Worm (Caenorhabditis elegans) whole organism, L4/young adult: ENCODE data around the gene cest-4.

Source experiments
- W03F9.2 ChIP-seq: fragments of 150-350 bp; optimal IDR thresholded peaks from 2 replicates; lab custom pipeline; 2014; ENCODE audit warnings: missing biosample characterization, missing genetic modification characterization
- him-1 ChIP-seq: sonication (generic microtip); optimal IDR thresholded peaks from 2 replicates; lab custom pipeline; 2016; ENCODE audit warnings: missing genotype, missing genetic modification reagents, missing genetic modification characterization, missing compliant biosample characterization

ce11 chrIV:6839091-6839522 is 37.0 kb upstream of the cest-4 start:
- TF ChIP-seq W03F9.2 (peak; percentile 66), him-1 (tag; lab: Kevin White, UChicago) (peak; percentile 63)
